Worm (Caenorhabditis elegans) whole organism, L1 larva: Measurements from ENCODE around the gene hlh-3.

ENCODE experiments used
- F16B12.6 ChIP-seq: fragments of 150-350 bp; optimal IDR thresholded peaks from 2 replicates; lab custom pipeline; 2014; ENCODE audit warnings: missing biosample characterization, missing genetic modification characterization
- aha-1 ChIP-seq: fragments of 150-350 bp; optimal IDR thresholded peaks from 2 replicates; lab custom pipeline; 2014; ENCODE audit warnings: missing biosample characterization, missing genetic modification characterization
- aly-2 ChIP-seq: fragments of 150-350 bp; optimal IDR thresholded peaks from 2 replicates; lab custom pipeline; 2014; ENCODE audit warnings: missing biosample characterization, missing genetic modification characterization
- ama-1 ChIP-seq: fragments of 150-350 bp; optimal IDR thresholded peaks from 2 replicates; lab custom pipeline; 2014
- blmp-1 ChIP-seq: fragments of 150-350 bp; optimal IDR thresholded peaks from 2 replicates; lab custom pipeline; 2014; ENCODE audit warnings: missing biosample characterization, missing genetic modification characterization
- ceh-8 ChIP-seq: fragments of 200-800 bp; sonication (Bioruptor generic); optimal IDR thresholded peaks from 2 replicates; lab custom pipeline; 2018; ENCODE audit warnings: mild to moderate bottlenecking, missing genetic modification characterization, moderate library complexity, missing compliant biosample characterization
- ceh-82 ChIP-seq, 3 experiments: fragments of 150-350 bp in 1 of 3; sonication (generic microtip) in 2 of 3; optimal IDR thresholded peaks; 2 replicates each; lab custom pipeline; 2014 to 2017; ENCODE audit warnings: missing biosample characterization in 3 of 3, missing genetic modification characterization in 3 of 3
- ceh-88 ChIP-seq: fragments of 200-800 bp; sonication (Bioruptor generic); IDR thresholded peaks from 2 replicates; pipeline ENCODE4 v1.3.6; 2022; ENCODE audit warnings: missing genetic modification characterization, missing compliant biosample characterization
- ces-1 ChIP-seq: fragments of 150-350 bp; optimal IDR thresholded peaks from 2 replicates; lab custom pipeline; 2014; ENCODE audit warnings: missing biosample characterization, missing genetic modification reagents, missing genetic modification characterization
- dpl-1 ChIP-seq, 3 experiments: fragments of 150-350 bp in 2 of 3; sonication (generic microtip) in 1 of 3; optimal IDR thresholded peaks; 2 replicates each; lab custom pipeline; 2014 to 2017; ENCODE audit warnings: missing biosample characterization in 3 of 3, missing genetic modification characterization in 3 of 3, missing genetic modification reagents in 3 of 3
- efl-1 ChIP-seq, 4 experiments: fragments of 150-350 bp; optimal IDR thresholded peaks in 3 of 4; peaks in 1 of 4; 1 replicate in 1 of 4; 2 replicates in 3 of 4; lab custom pipeline; 2014; ENCODE audit warnings: missing biosample characterization in 2 of 4, missing genetic modification characterization in 2 of 4, missing genetic modification reagents in 2 of 4
- egl-13 ChIP-seq: sonication (generic microtip); optimal IDR thresholded peaks from 2 replicates; lab custom pipeline; 2016; ENCODE audit warnings: missing genotype, missing genetic modification reagents, missing genetic modification characterization, missing compliant biosample characterization
- egl-27 ChIP-seq, 2 experiments: fragments of 150-350 bp in 1 of 2; sonication (generic microtip); optimal IDR thresholded peaks; 3 replicates each; lab custom pipeline; 2017 to 2018; ENCODE audit warnings: missing biosample characterization in 2 of 2, missing genetic modification characterization in 2 of 2, missing genetic modification reagents in 2 of 2
- ets-5 ChIP-seq: fragments of 200-800 bp; sonication (Bioruptor generic); IDR thresholded peaks from 2 replicates; pipeline ENCODE4 v1.3.6; 2022; ENCODE audit warnings: missing genetic modification characterization, missing compliant biosample characterization
- fkh-10 ChIP-seq: sonication (generic microtip); optimal IDR thresholded peaks from 2 replicates; lab custom pipeline; 2017; ENCODE audit warnings: missing biosample characterization, missing genetic modification reagents, missing genetic modification characterization
- fkh-4 ChIP-seq: sonication (generic microtip); optimal IDR thresholded peaks from 2 replicates; lab custom pipeline; 2016; ENCODE audit warnings: missing compliant biosample characterization, missing genetic modification characterization, borderline replicate concordance
- grh-1 ChIP-seq: fragments of 200-800 bp; sonication (Bioruptor generic); IDR thresholded peaks from 2 replicates; pipeline ENCODE4 v1.3.6; 2022; ENCODE audit warnings: missing genetic modification reagents, missing genetic modification characterization, missing compliant biosample characterization
- hlh-17 ChIP-seq: fragments of 200-800 bp; sonication (Bioruptor generic); optimal IDR thresholded peaks from 2 replicates; lab custom pipeline; 2018; ENCODE audit warnings: missing genetic modification characterization, mild to moderate bottlenecking, missing compliant biosample characterization, moderate library complexity, borderline replicate concordance
- hlh-4 ChIP-seq: sonication (generic microtip); optimal IDR thresholded peaks from 2 replicates; lab custom pipeline; 2016; ENCODE audit warnings: mild to moderate bottlenecking, missing genetic modification characterization, missing compliant biosample characterization
- irx-1 ChIP-seq: sonication (generic microtip); optimal IDR thresholded peaks from 2 replicates; lab custom pipeline; 2016; ENCODE audit warnings: missing genetic modification characterization, missing compliant biosample characterization
- isw-1 ChIP-seq: fragments of 200-800 bp; sonication (Bioruptor generic); IDR thresholded peaks from 2 replicates; pipeline ENCODE4 v1.3.6; 2022; ENCODE audit warnings: missing genetic modification characterization, missing compliant biosample characterization
- lin-14 ChIP-seq: fragments of 200-800 bp; sonication (Bioruptor generic); optimal IDR thresholded peaks from 2 replicates; lab custom pipeline; 2018; ENCODE audit warnings: mild to moderate bottlenecking, missing genetic modification characterization, moderate library complexity, missing compliant biosample characterization
- lin-35 ChIP-seq, 2 experiments: fragments of 150-350 bp; optimal IDR thresholded peaks; 2 replicates each; lab custom pipeline; 2014; ENCODE audit warnings: missing biosample characterization in 2 of 2, missing genetic modification characterization in 2 of 2, missing genetic modification reagents in 2 of 2
- nhr-19 ChIP-seq: fragments of 200-800 bp; sonication (Bioruptor generic); conservative IDR thresholded peaks from 2 replicates; pipeline ENCODE4 v1.3.6; 2022; ENCODE audit warnings: missing genetic modification characterization, missing compliant biosample characterization
- nhr-237 ChIP-seq: fragments of 150-350 bp; optimal IDR thresholded peaks from 2 replicates; lab custom pipeline; 2014; ENCODE audit warnings: missing biosample characterization, missing genetic modification characterization
- nhr-84 ChIP-seq: sonication (generic microtip); optimal IDR thresholded peaks from 2 replicates; lab custom pipeline; 2017; ENCODE audit warnings: missing biosample characterization, missing genetic modification characterization
- nhr-85 ChIP-seq: sonication (generic microtip); peaks from one replicate; lab custom pipeline; 2016; ENCODE audit warnings: missing genetic modification characterization, inconsistent platforms, missing compliant biosample characterization
- pax-3 ChIP-seq: fragments of 200-800 bp; sonication (Bioruptor generic); optimal IDR thresholded peaks from 2 replicates; lab custom pipeline; 2018; ENCODE audit warnings: mild to moderate bottlenecking, missing genetic modification characterization, moderate library complexity, missing compliant biosample characterization
- pqm-1 ChIP-seq: sonication (generic microtip); optimal IDR thresholded peaks from 3 replicates; lab custom pipeline; 2017; ENCODE audit warnings: missing biosample characterization, missing genetic modification characterization
- skn-1 ChIP-seq: fragments of 150-350 bp; optimal IDR thresholded peaks from 2 replicates; lab custom pipeline; 2014; ENCODE audit warnings: missing biosample characterization, missing genetic modification characterization
- snpc-4 ChIP-seq: fragments of 150-350 bp; optimal IDR thresholded peaks from 2 replicates; lab custom pipeline; 2014; ENCODE audit warnings: missing biosample characterization, missing genetic modification characterization
- sptf-1 ChIP-seq: fragments of 150-350 bp; optimal IDR thresholded peaks from 2 replicates; lab custom pipeline; 2014; ENCODE audit warnings: missing biosample characterization, missing genetic modification characterization
- unc-130 ChIP-seq: fragments of 150-350 bp; optimal IDR thresholded peaks from 2 replicates; lab custom pipeline; 2017; ENCODE audit warnings: missing biosample characterization, missing genetic modification characterization, inconsistent platforms
- unc-30 ChIP-seq: sonication (generic microtip); optimal IDR thresholded peaks from 2 replicates; lab custom pipeline; 2017; ENCODE audit warnings: missing biosample characterization, missing genetic modification characterization
- unc-86 ChIP-seq: sonication (generic microtip); optimal IDR thresholded peaks from 2 replicates; lab custom pipeline; 2016; ENCODE audit warnings: missing genetic modification characterization, missing compliant biosample characterization
- xbp-1 ChIP-seq: sonication (generic microtip); optimal IDR thresholded peaks from 2 replicates; lab custom pipeline; 2016; ENCODE audit warnings: missing genetic modification characterization, missing compliant biosample characterization
- ztf-11 ChIP-seq, 2 experiments: sonication (generic microtip); optimal IDR thresholded peaks; 2 replicates each; lab custom pipeline; 2016 to 2017; ENCODE audit warnings: missing genetic modification characterization in 2 of 2, missing biosample characterization in 1 of 2, missing compliant biosample characterization in 1 of 2

The hlh-3 gene

DNA sequence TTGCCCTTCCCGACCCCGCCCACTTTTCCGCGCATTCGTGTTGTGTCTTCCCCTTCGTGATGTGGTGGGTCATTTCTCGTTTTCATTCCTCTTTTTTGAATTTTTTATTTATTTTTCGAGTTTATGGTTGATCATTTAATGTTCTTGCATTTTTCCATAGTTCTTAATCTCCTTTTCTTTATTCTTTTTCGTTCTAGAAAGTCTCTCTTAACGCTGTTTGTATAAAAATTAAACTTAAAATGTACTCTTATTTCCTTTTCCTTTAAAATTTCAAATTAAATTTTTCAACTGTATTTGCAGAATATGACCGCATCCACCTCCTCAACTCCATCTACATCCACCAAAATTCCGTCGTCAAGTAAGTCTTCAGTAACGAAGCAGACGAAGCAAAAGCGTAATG is at the start of gene hlh-3:
Gene hlh-3 (plus strand): TSS at position 301 of the 400 bp plus-strand sequence.
- TF ChIP-seq F16B12.6 (tag; lab: Kevin White, UChicago): no peak
- TF ChIP-seq lin-35 (GFP tag; optimal IDR thresholded peaks at IDR 0.05; lab: Kevin White, UChicago): no peak
- TF ChIP-seq, all 84 proteins: peak for 0

DNA sequence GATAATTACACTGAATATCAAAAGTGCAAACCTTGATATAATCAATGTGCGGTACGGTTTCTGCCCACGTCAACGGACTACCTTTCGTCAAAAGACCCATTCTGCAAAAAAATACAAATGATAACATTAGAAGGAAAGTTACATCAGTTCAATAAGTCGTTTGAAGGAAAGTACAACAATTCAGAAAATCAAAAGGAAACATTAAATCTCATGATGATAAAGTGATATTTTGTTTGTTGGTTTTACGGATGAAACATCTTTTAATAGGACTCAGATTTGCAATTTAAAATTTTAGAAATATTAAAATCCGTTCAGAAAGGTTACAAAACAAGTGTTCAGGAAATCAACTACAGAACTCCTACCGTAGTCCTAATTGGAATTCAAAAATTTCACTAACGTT is 48.2 kb upstream of the hlh-3 start, which contains the start of gene gcs-1:
Gene gcs-1 (minus strand): TSS at position 101 of the 400 bp plus-strand sequence.
- TF ChIP-seq ets-5 (GFP tag; lab: Robert Waterston, UW): no peak
- TF ChIP-seq snpc-4 (tag; lab: Kevin White, UChicago): no peak
- no peak for TF ChIP-seq efl-1 (optimal IDR thresholded peaks at IDR 0.05; lab: Kevin White, UChicago)
- peak in 1 of 2 experiments; percentile 25 for TF ChIP-seq efl-1 (GFP tag; optimal IDR thresholded peaks at IDR 0.05 in 1 of 2; lab: Kevin White, UChicago)
- no peak for TF ChIP-seq unc-86 (tag; lab: Kevin White, UChicago)
- no peak for TF ChIP-seq lin-14
- no peak for TF ChIP-seq fkh-4

DNA sequence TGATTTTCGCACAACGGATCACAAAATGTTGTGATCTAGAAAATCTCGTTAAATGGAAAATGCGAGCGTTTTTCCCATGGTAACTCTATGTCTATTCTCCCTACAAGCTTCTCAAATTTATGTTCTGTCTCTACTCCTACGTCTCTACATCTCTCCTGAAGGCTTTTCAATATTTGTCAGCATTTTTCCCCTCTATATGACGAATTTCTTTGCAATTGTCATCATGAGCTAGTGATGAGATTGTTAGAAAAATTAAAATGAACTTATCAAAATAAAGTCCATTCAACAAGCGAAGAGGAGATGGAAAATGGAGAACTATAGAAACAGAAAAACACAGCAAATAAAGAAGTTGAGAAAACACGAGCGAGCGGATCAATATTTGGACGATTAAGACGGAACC is 47.7 kb upstream of the hlh-3 start:
- TF ChIP-seq fkh-10 (GFP tag; lab: Kevin White, UChicago): no peak
- TF ChIP-seq skn-1 (tag; lab: Kevin White, UChicago): peak; percentile 91

DNA sequence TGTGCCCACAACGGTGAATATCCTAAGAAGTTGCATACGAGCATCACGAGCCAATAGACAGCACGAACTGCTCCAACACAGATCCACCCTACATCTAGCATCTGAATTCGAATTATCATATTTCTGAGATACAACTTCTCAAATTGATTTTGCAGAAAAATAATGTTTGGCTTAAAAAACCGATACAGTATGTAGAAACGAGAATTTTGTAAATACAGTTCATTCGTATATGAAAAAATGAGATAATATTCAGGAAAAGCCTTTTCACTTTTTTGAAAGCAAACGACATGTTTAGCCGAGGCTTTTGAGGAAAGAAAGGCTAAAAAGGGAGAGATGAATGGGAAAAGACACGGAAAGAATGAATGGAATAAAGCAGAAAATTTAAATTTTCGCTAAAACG is 45.1 kb upstream of the hlh-3 start, which contains the start of gene F37B12.3:
Gene F37B12.3 (minus strand): TSS at position 101 of the 400 bp plus-strand sequence.
- TF ChIP-seq unc-30 (tag; lab: Kevin White, UChicago) (no peak), ceh-8 (no peak), irx-1 (tag; lab: Kevin White, UChicago) (no peak), pqm-1 (tag; lab: Kevin White, UChicago) (no peak), aha-1 (tag; lab: Kevin White, UChicago) (no peak), grh-1 (GFP tag; lab: Robert Waterston, UW) (no peak), egl-27 (tag; optimal IDR thresholded peaks at IDR 0.05; lab: Kevin White, UChicago) (no peak), isw-1 (no peak), fkh-10 (GFP tag; lab: Kevin White, UChicago) (no peak), nhr-85 (tag; lab: Kevin White, UChicago) (no peak), hlh-17 (GFP tag; lab: Kevin White, UChicago) (no peak), pax-3 (tag; lab: Kevin White, UChicago) (no peak), nhr-84 (tag; lab: Kevin White, UChicago) (no peak), ama-1 (no peak), egl-13 (tag; lab: Kevin White, UChicago) (no peak), aly-2 (tag; lab: Kevin White, UChicago) (no peak), sptf-1 (tag; lab: Kevin White, UChicago) (no peak), ceh-82 (tag; optimal IDR thresholded peaks at IDR 0.05; lab: Kevin White, UChicago) (no peak), ceh-88 (no peak), hlh-4 (tag; lab: Kevin White, UChicago) (no peak)
- TF ChIP-seq, all 84 proteins: peak for 0

DNA sequence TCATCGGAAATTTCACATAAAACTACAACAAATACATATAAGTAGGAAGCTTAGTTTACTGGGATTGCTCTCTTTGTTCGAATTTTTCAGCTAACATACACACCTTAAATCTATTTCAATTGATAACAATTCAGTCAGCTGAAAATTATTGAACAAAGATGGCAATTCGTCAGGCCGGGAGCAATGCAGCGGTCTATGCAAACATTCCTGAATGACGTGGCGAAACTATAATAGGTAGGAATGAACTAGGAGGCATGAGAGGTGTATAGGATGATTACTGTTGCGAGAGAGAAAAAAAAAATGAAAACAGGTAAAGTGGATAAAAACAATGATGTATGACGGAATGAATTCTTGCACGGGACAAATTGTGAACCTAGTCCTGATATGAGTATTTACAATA is 44.3 kb upstream of the hlh-3 start:
- TF ChIP-seq ama-1: no peak
- no peak for TF ChIP-seq unc-130 (tag; lab: Kevin White, UChicago)
- TF ChIP-seq hlh-17 (GFP tag; lab: Kevin White, UChicago): no peak
- no peak for TF ChIP-seq blmp-1 (tag; lab: Kevin White, UChicago)
- no peak for TF ChIP-seq lin-35 (GFP tag; optimal IDR thresholded peaks at IDR 0.05; lab: Kevin White, UChicago)
- TF ChIP-seq nhr-84 (tag; lab: Kevin White, UChicago): no peak
- no peak for TF ChIP-seq aha-1 (tag; lab: Kevin White, UChicago)
- TF ChIP-seq pqm-1 (tag; lab: Kevin White, UChicago): no peak
- TF ChIP-seq nhr-237: no peak
- TF ChIP-seq unc-30 (tag; lab: Kevin White, UChicago): no peak
- TF ChIP-seq ceh-82 (tag; optimal IDR thresholded peaks at IDR 0.05; lab: Kevin White, UChicago): no peak
- no peak for TF ChIP-seq nhr-19 (GFP tag; lab: Robert Waterston, UW)
- TF ChIP-seq ces-1 (GFP tag; lab: Kevin White, UChicago): no peak
- no peak for TF ChIP-seq ztf-11 (tag; optimal IDR thresholded peaks at IDR 0.05; lab: Kevin White, UChicago)
- TF ChIP-seq egl-13 (tag; lab: Kevin White, UChicago): no peak
- TF ChIP-seq dpl-1 (GFP tag; optimal IDR thresholded peaks at IDR 0.05; lab: Kevin White, UChicago): no peak
- TF ChIP-seq xbp-1: no peak
